Worm (Caenorhabditis elegans) whole organism, L2 larva: ENCODE data around the gene gst-39.

Experiments
- C34F6.9 ChIP-seq: fragments of 150-350 bp; optimal IDR thresholded peaks from 2 replicates; lab custom pipeline; 2014; ENCODE audit warnings: missing biosample characterization, missing genetic modification characterization
- F13H6.1 ChIP-seq: sonication (generic microtip); optimal IDR thresholded peaks from 2 replicates; lab custom pipeline; 2016; ENCODE audit warnings: missing genetic modification characterization, missing compliant biosample characterization
- R02D3.7 ChIP-seq: fragments of 150-350 bp; optimal IDR thresholded peaks from 2 replicates; lab custom pipeline; 2014; ENCODE audit warnings: missing biosample characterization, missing genetic modification characterization
- Y55F3AM.14 ChIP-seq: fragments of 200-800 bp; sonication (Bioruptor generic); optimal IDR thresholded peaks from 2 replicates; lab custom pipeline; 2018; ENCODE audit warnings: mild to moderate bottlenecking, missing genetic modification characterization, missing compliant biosample characterization
- ZK546.5 ChIP-seq: sonication (generic microtip); optimal IDR thresholded peaks from 2 replicates; lab custom pipeline; 2017; ENCODE audit warnings: missing biosample characterization, missing genetic modification characterization
- blmp-1 ChIP-seq: sonication (generic microtip); optimal IDR thresholded peaks from 2 replicates; lab custom pipeline; 2017; ENCODE audit warnings: missing genetic modification characterization, mild to moderate bottlenecking, missing compliant biosample characterization, antibody characterized with exemption, moderate library complexity; ENCODE audit not compliant: insufficient read depth
- crh-2 ChIP-seq: sonication (generic microtip); optimal IDR thresholded peaks from 2 replicates; lab custom pipeline; 2017; ENCODE audit warnings: missing biosample characterization, missing genetic modification characterization
- dmd-4 ChIP-seq: sonication (generic microtip); optimal IDR thresholded peaks from 2 replicates; lab custom pipeline; 2017; ENCODE audit warnings: missing biosample characterization, missing genetic modification characterization
- egl-27 ChIP-seq: sonication (generic microtip); optimal IDR thresholded peaks from 3 replicates; lab custom pipeline; 2017; ENCODE audit warnings: missing biosample characterization, missing genetic modification reagents, missing genetic modification characterization
- fos-1 ChIP-seq: fragments of 150-350 bp; optimal IDR thresholded peaks from 2 replicates; lab custom pipeline; 2014; ENCODE audit warnings: missing biosample characterization, missing genetic modification characterization
- gmeb-1 ChIP-seq: fragments of 150-350 bp; optimal IDR thresholded peaks from 2 replicates; lab custom pipeline; 2014; ENCODE audit warnings: missing biosample characterization, missing genetic modification characterization
- lin-11 ChIP-seq: fragments of 150-350 bp; sonication (generic microtip); optimal IDR thresholded peaks from 2 replicates; lab custom pipeline; 2014; ENCODE audit warnings: missing biosample characterization, missing genetic modification characterization, inconsistent platforms, mixed read lengths
- lin-13 ChIP-seq: fragments of 150-350 bp; optimal IDR thresholded peaks from 2 replicates; lab custom pipeline; 2014; ENCODE audit warnings: missing biosample characterization, missing genetic modification reagents, missing genetic modification characterization
- lin-39 ChIP-seq: fragments of 150-350 bp; optimal IDR thresholded peaks from 2 replicates; lab custom pipeline; 2014; ENCODE audit warnings: missing biosample characterization, missing genetic modification reagents, missing genetic modification characterization
- lsy-2 ChIP-seq, 2 experiments: fragments of 150-350 bp in 1 of 2; sonication (generic microtip) in 1 of 2; optimal IDR thresholded peaks; 2 replicates each; lab custom pipeline; 2014 to 2017; ENCODE audit warnings: missing biosample characterization in 2 of 2, missing genetic modification characterization in 2 of 2
- mab-5 ChIP-seq: fragments of 150-350 bp; optimal IDR thresholded peaks from 2 replicates; lab custom pipeline; 2014; ENCODE audit warnings: missing biosample characterization, missing genetic modification characterization
- mbf-1 ChIP-seq: sonication (generic microtip); optimal IDR thresholded peaks from 2 replicates; lab custom pipeline; 2017; ENCODE audit warnings: missing biosample characterization, missing genetic modification characterization
- nhr-11 ChIP-seq: fragments of 150-350 bp; optimal IDR thresholded peaks from 2 replicates; lab custom pipeline; 2014; ENCODE audit warnings: missing biosample characterization, missing genetic modification characterization
- nhr-12 ChIP-seq: fragments of 150-350 bp; optimal IDR thresholded peaks from 2 replicates; lab custom pipeline; 2014; ENCODE audit warnings: missing biosample characterization, missing genetic modification characterization
- nhr-129 ChIP-seq: fragments of 150-350 bp; optimal IDR thresholded peaks from 2 replicates; lab custom pipeline; 2014; ENCODE audit warnings: missing biosample characterization, missing genetic modification characterization
- nhr-23 ChIP-seq: fragments of 150-350 bp; optimal IDR thresholded peaks from 2 replicates; lab custom pipeline; 2014; ENCODE audit warnings: missing biosample characterization, missing genetic modification reagents, missing genetic modification characterization
- nhr-237 ChIP-seq: fragments of 150-350 bp; optimal IDR thresholded peaks from 2 replicates; lab custom pipeline; 2014; ENCODE audit warnings: missing biosample characterization, missing genetic modification characterization
- nhr-25 ChIP-seq: fragments of 150-350 bp; sonication (generic microtip); optimal IDR thresholded peaks from 3 replicates; lab custom pipeline; 2014; ENCODE audit warnings: missing biosample characterization, missing genetic modification characterization
- nhr-6 ChIP-seq: fragments of 150-350 bp; optimal IDR thresholded peaks from 2 replicates; lab custom pipeline; 2014; ENCODE audit warnings: missing biosample characterization, missing genetic modification characterization
- sem-4 ChIP-seq: fragments of 150-350 bp; optimal IDR thresholded peaks from 2 replicates; lab custom pipeline; 2014; ENCODE audit warnings: missing biosample characterization, missing genetic modification reagents, missing genetic modification characterization
- sma-3 ChIP-seq: sonication (generic microtip); optimal IDR thresholded peaks from 2 replicates; lab custom pipeline; 2016; ENCODE audit warnings: missing genetic modification reagents, missing genetic modification characterization, missing compliant biosample characterization
- sma-9 ChIP-seq, 2 experiments: fragments of 150-350 bp in 1 of 2; sonication (generic microtip) in 1 of 2; optimal IDR thresholded peaks; 2 replicates each; lab custom pipeline; 2014 to 2016; ENCODE audit warnings: missing genetic modification characterization in 2 of 2, mild to moderate bottlenecking in 1 of 2, missing biosample characterization in 1 of 2, missing compliant biosample characterization in 1 of 2, missing genetic modification reagents in 1 of 2, moderate library complexity in 1 of 2
- unc-39 ChIP-seq: fragments of 150-350 bp; optimal IDR thresholded peaks from 2 replicates; lab custom pipeline; 2014; ENCODE audit warnings: missing biosample characterization, missing genetic modification characterization
- unc-55 ChIP-seq: fragments of 150-350 bp; sonication (generic microtip); optimal IDR thresholded peaks from 3 replicates; lab custom pipeline; 2014; ENCODE audit warnings: missing biosample characterization, missing genetic modification reagents, missing genetic modification characterization
- unc-62 ChIP-seq: fragments of 150-350 bp; optimal IDR thresholded peaks from 2 replicates; lab custom pipeline; 2014; ENCODE audit warnings: missing biosample characterization, missing genetic modification reagents, missing genetic modification characterization
- zag-1 ChIP-seq: fragments of 150-350 bp; optimal IDR thresholded peaks from 2 replicates; lab custom pipeline; 2014; ENCODE audit warnings: missing biosample characterization, missing genetic modification characterization
- ztf-1 ChIP-seq: fragments of 200-800 bp; sonication (Bioruptor generic); conservative IDR thresholded peaks from 2 replicates; pipeline ENCODE4 v1.3.6; 2022; ENCODE audit warnings: missing genetic modification characterization, missing compliant biosample characterization
- ztf-11 ChIP-seq: sonication (generic microtip); optimal IDR thresholded peaks from 2 replicates; lab custom pipeline; 2017; ENCODE audit warnings: missing biosample characterization, missing genetic modification characterization
- ztf-4 ChIP-seq: fragments of 150-350 bp; optimal IDR thresholded peaks from 2 replicates; lab custom pipeline; 2014; ENCODE audit warnings: missing biosample characterization, missing genetic modification characterization

The gst-39 gene

DNA sequence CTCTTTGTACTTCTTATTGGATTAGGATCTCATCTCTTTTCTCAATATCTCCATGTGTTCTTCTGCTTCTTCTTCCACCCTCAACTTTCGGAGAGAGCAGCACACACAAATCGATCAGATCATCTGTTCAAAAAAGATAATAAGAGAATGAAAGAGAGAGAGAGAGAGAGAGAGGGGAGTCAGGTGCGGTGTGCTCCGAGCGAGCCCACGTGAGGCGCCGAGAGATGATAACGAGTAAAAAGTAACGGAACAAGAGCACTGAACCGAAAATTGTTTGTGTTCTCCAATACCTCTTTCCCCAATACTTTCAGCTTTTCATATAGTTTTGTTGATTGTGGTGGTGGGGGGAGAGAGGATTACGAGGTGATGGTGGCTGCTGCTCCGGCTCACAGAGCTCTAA lies 22.2 kb upstream of the gst-39 start (continued):
- TF ChIP-seq sma-9 (GFP tag; optimal IDR thresholded peaks at IDR 0.05; lab: Kevin White, UChicago): peak; percentile 93
- TF ChIP-seq sma-9 (tag; optimal IDR thresholded peaks at IDR 0.05; lab: Kevin White, UChicago): no peak
- TF ChIP-seq, all 48 proteins: peak for 12

DNA sequence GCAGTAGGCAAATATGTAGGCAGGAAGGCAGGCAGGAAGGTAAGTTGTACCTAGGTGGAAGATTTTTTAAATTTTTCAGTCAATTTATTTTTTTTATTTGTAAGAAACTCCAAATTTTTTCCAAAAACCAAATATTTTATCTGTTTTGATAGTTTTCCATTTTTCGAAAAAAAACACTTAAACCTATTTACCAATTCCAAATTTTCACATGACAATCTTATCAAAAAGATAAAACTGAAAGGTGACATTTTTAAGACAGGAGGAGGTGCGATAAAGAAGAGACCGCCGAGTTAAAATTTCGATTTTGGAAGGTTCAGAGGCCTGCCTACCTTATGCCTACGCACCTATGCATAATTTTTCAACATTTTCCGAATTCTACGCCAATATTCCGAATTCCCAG lies 19.3 kb upstream of the gst-39 start:
- TF ChIP-seq fos-1 (peak; percentile 7), F13H6.1 (tag; lab: Kevin White, UChicago) (no peak)
- TF ChIP-seq, all 48 proteins: peak for 1

DNA sequence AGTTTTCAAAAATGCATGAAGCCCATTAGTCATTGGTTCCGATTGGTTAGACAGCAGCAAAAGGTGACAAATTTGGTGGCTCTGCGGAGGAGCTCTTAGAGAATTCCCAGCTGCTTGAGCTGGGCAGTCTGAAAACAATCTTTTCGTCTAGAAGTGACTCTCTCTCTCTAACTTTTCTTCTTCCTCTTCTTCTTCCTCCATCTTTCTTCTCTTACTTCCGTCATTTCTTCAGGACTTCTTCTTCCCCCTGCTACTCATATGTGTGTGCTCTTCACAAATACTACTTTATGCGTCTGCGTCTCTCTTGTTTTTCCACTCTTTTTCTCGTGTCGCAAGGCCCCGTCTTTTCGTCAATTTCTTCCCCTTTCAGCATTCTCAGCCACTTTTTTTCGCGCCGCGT lies 18.2 kb upstream of the gst-39 start:
- no peak for TF ChIP-seq Y55F3AM.14 (GFP tag; lab: Kevin White, UChicago)
- TF ChIP-seq sma-9 (GFP tag; optimal IDR thresholded peaks at IDR 0.05; lab: Kevin White, UChicago): peak; percentile 45
- TF ChIP-seq sma-9 (tag; optimal IDR thresholded peaks at IDR 0.05; lab: Kevin White, UChicago): no peak
- TF ChIP-seq lsy-2 (tag; optimal IDR thresholded peaks at IDR 0.05; lab: Kevin White, UChicago): peak in 1 of 2 experiments; percentile 25
- TF ChIP-seq F13H6.1 (tag; lab: Kevin White, UChicago): no peak
- TF ChIP-seq unc-55 (GFP tag; lab: Kevin White, UChicago): peak; percentile 70
- TF ChIP-seq C34F6.9 (tag; lab: Kevin White, UChicago): peak; percentile 76
- TF ChIP-seq nhr-129 (tag; lab: Kevin White, UChicago): peak; percentile 45

DNA sequence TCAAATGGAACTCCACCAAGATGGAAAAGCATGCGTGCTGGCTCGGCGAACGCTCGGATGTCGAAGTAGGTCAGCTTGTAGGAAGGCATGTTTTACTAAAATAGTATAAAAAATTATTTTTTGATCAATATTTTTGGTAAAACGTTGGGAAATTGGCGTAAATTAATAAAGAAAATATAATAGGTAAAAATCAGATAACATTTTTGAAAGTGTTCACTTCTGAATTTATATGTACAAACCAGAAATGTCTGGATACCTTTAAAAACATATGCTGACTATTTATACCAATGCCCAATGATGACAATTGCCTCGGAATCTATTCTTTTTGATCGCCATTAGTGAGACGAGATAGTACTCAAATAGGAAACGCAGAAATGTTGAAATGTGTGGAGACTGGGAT lies 13.6 kb upstream of the gst-39 start, which contains the start of gene gst-35:
TSS of gene gst-35 (minus strand) at position 101 of the 400 bp plus-strand sequence.
- TF ChIP-seq sma-3 (GFP tag; lab: Kevin White, UChicago) (no peak), lin-39 (tag; lab: Kevin White, UChicago) (no peak)

DNA sequence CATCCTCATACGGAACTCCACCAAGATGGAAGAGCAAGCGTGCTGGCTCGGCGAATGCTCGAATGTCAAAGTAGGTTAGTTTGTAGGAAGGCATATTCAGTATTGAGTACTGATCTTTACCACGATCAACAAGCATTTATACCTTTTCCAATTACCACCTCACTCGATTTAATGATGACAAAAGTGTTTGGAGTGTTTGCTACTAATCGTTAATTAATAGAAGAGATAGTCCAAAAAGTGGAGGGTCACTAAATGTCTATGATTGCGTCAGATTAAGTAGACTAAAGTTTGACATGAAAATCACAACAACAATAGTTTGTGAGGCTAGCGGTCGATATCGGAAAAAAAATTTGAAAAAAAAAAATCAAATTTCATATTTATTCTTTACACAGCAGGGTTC lies 11.4 kb upstream of the gst-39 start, which contains the start of gene gst-34:
TSS of gene gst-34 (minus strand) at position 101 of the 400 bp plus-strand sequence.
- TF ChIP-seq sma-3 (GFP tag; lab: Kevin White, UChicago) (no peak), nhr-12 (tag; lab: Kevin White, UChicago) (no peak), unc-55 (GFP tag; lab: Kevin White, UChicago) (no peak), R02D3.7 (no peak), unc-39 (tag; lab: Kevin White, UChicago) (no peak), egl-27 (tag; lab: Kevin White, UChicago) (no peak), blmp-1 (tag; lab: Kevin White, UChicago) (no peak), lin-11 (tag; lab: Kevin White, UChicago) (no peak)

DNA sequence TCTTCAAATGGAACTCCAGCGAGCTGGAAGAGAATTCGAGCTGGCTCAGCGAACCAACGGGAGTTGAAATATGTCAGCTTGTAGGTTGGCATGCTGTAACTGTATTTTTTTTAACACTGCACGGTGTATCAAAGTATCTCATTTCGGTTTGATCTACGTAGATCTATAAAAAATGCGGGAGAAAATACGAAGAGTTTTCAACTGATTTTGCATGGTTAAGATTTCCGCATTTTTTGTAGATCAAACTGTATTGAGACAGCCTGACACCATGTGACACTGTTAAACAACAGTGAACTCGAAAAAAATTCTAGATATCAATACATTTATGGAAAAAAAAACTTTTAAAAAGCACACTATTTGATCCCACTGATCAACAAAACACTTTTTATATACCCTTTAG lies 6.8 kb upstream of the gst-39 start, which contains the start of gene gst-32:
TSS of gene gst-32 (minus strand) at position 101 of the 400 bp plus-strand sequence.
- TF ChIP-seq ZK546.5 (tag; lab: Kevin White, UChicago): no peak
- no peak for TF ChIP-seq lsy-2 (tag; optimal IDR thresholded peaks at IDR 0.05; lab: Kevin White, UChicago)
- no peak for TF ChIP-seq zag-1 (tag; lab: Kevin White, UChicago)
- TF ChIP-seq gmeb-1: no peak
- TF ChIP-seq nhr-237: no peak
- no peak for TF ChIP-seq nhr-23 (tag; lab: Kevin White, UChicago)
- TF ChIP-seq fos-1: no peak
- no peak for TF ChIP-seq ztf-1 (GFP tag; lab: Robert Waterston, UW)
- no peak for TF ChIP-seq sem-4 (tag; lab: Kevin White, UChicago)
- TF ChIP-seq nhr-11: no peak
- no peak for TF ChIP-seq unc-55 (GFP tag; lab: Kevin White, UChicago)
- no peak for TF ChIP-seq nhr-6 (tag; lab: Kevin White, UChicago)
- no peak for TF ChIP-seq lin-11 (tag; lab: Kevin White, UChicago)
- no peak for TF ChIP-seq mab-5
- no peak for TF ChIP-seq lin-39 (tag; lab: Kevin White, UChicago)
- TF ChIP-seq unc-39 (tag; lab: Kevin White, UChicago): no peak
- TF ChIP-seq ztf-11 (tag; lab: Kevin White, UChicago): no peak
- TF ChIP-seq, all 48 proteins: peak for 0

DNA sequence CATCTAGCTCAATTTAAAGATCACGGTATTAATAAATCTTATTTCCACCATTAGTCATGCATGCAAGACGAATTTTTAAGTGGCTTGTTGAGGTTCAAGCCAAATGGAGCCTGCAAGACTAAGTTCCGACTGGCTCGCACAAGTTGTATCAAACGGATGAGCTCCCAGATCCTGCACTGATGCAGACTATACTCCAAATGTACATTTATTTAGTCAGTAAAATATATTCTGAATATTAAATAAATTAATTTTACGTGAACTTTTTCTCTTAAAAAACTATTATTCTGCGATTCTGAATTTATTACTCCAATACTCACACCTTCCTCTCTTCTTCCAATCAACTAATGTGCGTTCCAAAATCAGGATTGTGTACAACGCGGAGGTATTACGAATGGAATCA lies 3.9 kb upstream of the gst-39 start, which contains the start of gene Y53F4B.36:
TSS of gene Y53F4B.36 (plus strand) at position 301 of the 400 bp plus-strand sequence.
- no peak for TF ChIP-seq sem-4 (tag; lab: Kevin White, UChicago)
- TF ChIP-seq blmp-1 (tag; lab: Kevin White, UChicago): no peak
- TF ChIP-seq Y55F3AM.14 (GFP tag; lab: Kevin White, UChicago): no peak
- no peak for TF ChIP-seq F13H6.1 (tag; lab: Kevin White, UChicago)
- no peak for TF ChIP-seq unc-62 (GFP tag; lab: Kevin White, UChicago)
- TF ChIP-seq sma-9 (GFP tag; optimal IDR thresholded peaks at IDR 0.05; lab: Kevin White, UChicago): no peak
- no peak for TF ChIP-seq sma-9 (tag; optimal IDR thresholded peaks at IDR 0.05; lab: Kevin White, UChicago)
- no peak for TF ChIP-seq nhr-129 (tag; lab: Kevin White, UChicago)
- TF ChIP-seq R02D3.7: no peak
- TF ChIP-seq nhr-25 (tag; lab: Kevin White, UChicago): no peak
- TF ChIP-seq nhr-237: no peak
- no peak for TF ChIP-seq fos-1
- TF ChIP-seq ztf-4: no peak
- TF ChIP-seq gmeb-1: no peak
- TF ChIP-seq ztf-1 (GFP tag; lab: Robert Waterston, UW): no peak
- no peak for TF ChIP-seq dmd-4 (tag; lab: Kevin White, UChicago)
- no peak for TF ChIP-seq zag-1 (tag; lab: Kevin White, UChicago)
- no peak for TF ChIP-seq mbf-1 (tag; lab: Kevin White, UChicago)
- no peak for TF ChIP-seq crh-2 (tag; lab: Kevin White, UChicago)
- no peak for TF ChIP-seq lin-13
- TF ChIP-seq, all 48 proteins: peak for 0
